Fruit fly (Drosophila melanogaster) Kc167 (cell line): ENCODE results near the gene CG13690.

Experiments
- Sin3A ChIP-seq: fragments of >200 bp; optimal IDR thresholded peaks from 2 replicates; lab custom pipeline; 2018; ENCODE audit warnings: missing external identifiers
- insv ChIP-seq: fragments of >200 bp; optimal IDR thresholded peaks from 3 replicates; lab custom pipeline; 2018; ENCODE audit warnings: missing external identifiers
- psq ChIP-seq: fragments of >200 bp; optimal IDR thresholded peaks from 2 replicates; lab custom pipeline; 2017; ENCODE audit warnings: missing external identifiers

DNA sequence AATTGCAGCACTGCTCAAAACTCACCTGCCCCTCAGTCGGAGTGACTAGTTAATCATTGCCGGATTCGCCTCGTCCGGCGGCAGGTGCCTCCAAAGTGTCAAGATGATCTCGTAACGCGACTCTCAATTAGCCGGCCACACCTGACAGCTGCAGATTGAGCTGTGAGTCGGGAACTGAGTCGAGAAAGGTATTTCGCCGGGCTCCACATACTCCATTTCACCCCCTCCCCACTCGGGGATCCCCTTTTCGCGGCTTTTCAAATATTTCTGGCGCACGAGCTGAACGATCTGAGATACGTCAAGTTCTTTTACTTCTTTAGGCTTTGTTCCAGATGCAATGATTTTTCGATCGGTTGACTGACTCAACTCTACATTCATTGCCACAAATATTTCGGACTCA lies 7.0 kb upstream of the CG13690 start:
- no peak for TF ChIP-seq psq
- TF ChIP-seq insv: no peak
- TF ChIP-seq Sin3A (lab: Kevin White, UChicago): no peak
